Worm (Caenorhabditis elegans): ENCODE measurements around the gene Y110A2AL.6.

The Y110A2AL.6 gene

ce11 chrII:2797951-2798350, 43.5 kb downstream of the Y110A2AL.6 start:
- TF ChIP-seq elt-1 (tag; optimal IDR thresholded peaks at IDR 0.05; ENCODE audit: borderline replicate concordance, insufficient read depth) (peak; percentile 3), sem-2 (GFP tag; optimal IDR thresholded peaks at IDR 0.05) (no peak)

ce11 chrII:2796431-2796830, 45.0 kb downstream of the Y110A2AL.6 start:
- no peak for TF ChIP-seq lsy-2 (tag; optimal IDR thresholded peaks at IDR 0.05)
- TF ChIP-seq ceh-43 (GFP tag; optimal IDR thresholded peaks at IDR 0.05): no peak
- TF ChIP-seq ceh-39 (tag; optimal IDR thresholded peaks at IDR 0.05): no peak
- no peak for TF ChIP-seq sptf-1 (tag; optimal IDR thresholded peaks at IDR 0.05)
- TF ChIP-seq ztf-11 (tag; optimal IDR thresholded peaks at IDR 0.05): no peak
- no peak for TF ChIP-seq elt-1 (tag; optimal IDR thresholded peaks at IDR 0.05; ENCODE audit: borderline replicate concordance, insufficient read depth)
- TF ChIP-seq elt-3 (tag; optimal IDR thresholded peaks at IDR 0.05): no peak
- TF ChIP-seq nhr-2 (tag; optimal IDR thresholded peaks at IDR 0.05): no peak
- TF ChIP-seq lin-32 (GFP tag; optimal IDR thresholded peaks at IDR 0.05): no peak
- TF ChIP-seq sem-2 (GFP tag; optimal IDR thresholded peaks at IDR 0.05): no peak
- no peak for TF ChIP-seq mls-2 (tag; optimal IDR thresholded peaks at IDR 0.05)
- no peak for TF ChIP-seq unc-39 (tag; optimal IDR thresholded peaks at IDR 0.05)
- no peak for TF ChIP-seq hlh-1 (tag; optimal IDR thresholded peaks at IDR 0.05)
- no peak for TF ChIP-seq pha-4 (tag; optimal IDR thresholded peaks at IDR 0.05)
- TF ChIP-seq ceh-83 (GFP tag; optimal IDR thresholded peaks at IDR 0.05): no peak
- TF ChIP-seq drap-1 (GFP tag; optimal IDR thresholded peaks at IDR 0.05): no peak
- no peak for TF ChIP-seq lin-13 (tag; optimal IDR thresholded peaks at IDR 0.05)
- TF ChIP-seq ces-1 (GFP tag; optimal IDR thresholded peaks at IDR 0.05): no peak

ce11 chrII:2795413-2795812, 46.0 kb downstream of the Y110A2AL.6 start:
- TF ChIP-seq M03D4.4 (tag; optimal IDR thresholded peaks at IDR 0.05) (no peak), ztf-11 (tag; optimal IDR thresholded peaks at IDR 0.05) (no peak), bed-3 (GFP tag; optimal IDR thresholded peaks at IDR 0.05) (no peak), nhr-76 (tag; optimal IDR thresholded peaks at IDR 0.05) (no peak), elt-3 (tag; optimal IDR thresholded peaks at IDR 0.05) (no peak), drap-1 (GFP tag; optimal IDR thresholded peaks at IDR 0.05) (no peak), hlh-1 (tag; optimal IDR thresholded peaks at IDR 0.05) (no peak), nhr-12 (tag; optimal IDR thresholded peaks at IDR 0.05) (no peak), nhr-28 (tag; optimal IDR thresholded peaks at IDR 0.05) (no peak), snpc-4 (tag; optimal IDR thresholded peaks at IDR 0.05) (no peak), cnd-1 (tag; optimal IDR thresholded peaks at IDR 0.05) (no peak), elt-1 (tag; optimal IDR thresholded peaks at IDR 0.05; ENCODE audit: borderline replicate concordance, insufficient read depth) (no peak), nhr-2 (tag; optimal IDR thresholded peaks at IDR 0.05) (no peak), unc-39 (tag; optimal IDR thresholded peaks at IDR 0.05) (no peak), ceh-39 (tag; optimal IDR thresholded peaks at IDR 0.05) (no peak), ceh-83 (GFP tag; optimal IDR thresholded peaks at IDR 0.05) (no peak), ces-1 (GFP tag; optimal IDR thresholded peaks at IDR 0.05) (no peak), ham-2 (GFP tag; optimal IDR thresholded peaks at IDR 0.05) (no peak), blmp-1 (tag; optimal IDR thresholded peaks at IDR 0.05) (no peak), mep-1 (tag; optimal IDR thresholded peaks at IDR 0.05) (no peak)

ce11 chrII:2791693-2792092, 49.7 kb downstream of the Y110A2AL.6 start:
- no peak for TF ChIP-seq ztf-11 (tag; optimal IDR thresholded peaks at IDR 0.05)
- TF ChIP-seq sem-2 (GFP tag; optimal IDR thresholded peaks at IDR 0.05): no peak
- no peak for TF ChIP-seq tbx-8 (GFP tag; optimal IDR thresholded peaks at IDR 0.05)
- no peak for TF ChIP-seq mab-5 (tag; optimal IDR thresholded peaks at IDR 0.05)
- TF ChIP-seq unc-62 (GFP tag; optimal IDR thresholded peaks at IDR 0.05): no peak
- TF ChIP-seq unc-39 (tag; optimal IDR thresholded peaks at IDR 0.05): no peak
- no peak for TF ChIP-seq unc-120 (tag; optimal IDR thresholded peaks at IDR 0.05; ENCODE audit: poor library complexity, severe bottlenecking)
- no peak for TF ChIP-seq nhr-28 (tag; optimal IDR thresholded peaks at IDR 0.05)
- no peak for TF ChIP-seq elt-1 (tag; optimal IDR thresholded peaks at IDR 0.05; ENCODE audit: borderline replicate concordance, insufficient read depth)
- no peak for TF ChIP-seq drap-1 (GFP tag; optimal IDR thresholded peaks at IDR 0.05)
- TF ChIP-seq ces-1 (GFP tag; optimal IDR thresholded peaks at IDR 0.05): no peak

Measured in whole organism, mixed stage, embryonic.